Worm (Caenorhabditis elegans) whole organism, young adult: ENCODE data around the gene tbx-32.

Experiments used
- B0261.1 ChIP-seq: sonication (generic microtip); optimal IDR thresholded peaks from 2 replicates; lab custom pipeline; 2016; ENCODE audit warnings: mild to moderate bottlenecking, missing genetic modification characterization, moderate library complexity, missing compliant biosample characterization
- Y53F4B.3 ChIP-seq: fragments of 200-800 bp; sonication (Bioruptor generic); IDR thresholded peaks from 2 replicates; pipeline ENCODE4 v1.3.6; 2022; ENCODE audit warnings: missing genetic modification reagents, missing genetic modification characterization, missing compliant biosample characterization
- ama-1 ChIP-seq, 3 experiments: fragments of 150-350 bp in 1 of 3; sonication (generic microtip) in 2 of 3; optimal IDR thresholded peaks; 2 replicates each; lab custom pipeline; 2014 to 2018; ENCODE audit warnings: missing biosample characterization in 2 of 3, missing genetic modification characterization in 2 of 3, missing genetic modification reagents in 2 of 3
- attf-3 ChIP-seq: fragments of 200-800 bp; sonication (Bioruptor generic); conservative IDR thresholded peaks from 2 replicates; pipeline ENCODE4 v1.3.6; 2022; ENCODE audit warnings: missing genetic modification reagents, missing genetic modification characterization, missing compliant biosample characterization
- bed-1 ChIP-seq: fragments of 200-800 bp; sonication (Bioruptor generic); IDR thresholded peaks from 2 replicates; pipeline ENCODE4 v1.3.6; 2022; ENCODE audit warnings: missing genetic modification reagents, missing genetic modification characterization, missing compliant biosample characterization
- ceh-91 ChIP-seq: fragments of 200-800 bp; sonication (Bioruptor generic); IDR thresholded peaks from 2 replicates; pipeline ENCODE4 v1.3.6; 2022; ENCODE audit warnings: missing genetic modification reagents, missing genetic modification characterization, missing compliant biosample characterization
- die-1 ChIP-seq: sonication (generic microtip); optimal IDR thresholded peaks from 2 replicates; lab custom pipeline; 2016; ENCODE audit warnings: missing genotype, mild to moderate bottlenecking, missing genetic modification characterization, missing compliant biosample characterization
- efl-1 ChIP-seq: fragments of 150-350 bp; optimal IDR thresholded peaks from 2 replicates; lab custom pipeline; 2014; ENCODE audit warnings: missing biosample characterization, missing genetic modification reagents, missing genetic modification characterization
- egrh-3 ChIP-seq: fragments of 200-800 bp; sonication (Bioruptor generic); IDR thresholded peaks from 2 replicates; pipeline ENCODE4 v1.3.6; 2022; ENCODE audit warnings: missing genetic modification reagents, missing genetic modification characterization, missing compliant biosample characterization
- fkh-3 ChIP-seq: sonication (generic microtip); optimal IDR thresholded peaks from 2 replicates; lab custom pipeline; 2016; ENCODE audit warnings: mild to moderate bottlenecking, missing genetic modification characterization, missing compliant biosample characterization
- him-1 ChIP-seq: sonication (generic microtip); optimal IDR thresholded peaks from 2 replicates; lab custom pipeline; 2016; ENCODE audit warnings: missing genotype, missing genetic modification reagents, missing genetic modification characterization, missing compliant biosample characterization
- lin-26 ChIP-seq: fragments of 200-800 bp; sonication (Bioruptor generic); IDR thresholded peaks from 2 replicates; pipeline ENCODE4 v1.3.6; 2022; ENCODE audit warnings: missing genetic modification reagents, missing genetic modification characterization, missing compliant biosample characterization
- lin-35 ChIP-seq, 3 experiments: fragments of 150-350 bp in 2 of 3; sonication (generic microtip) in 1 of 3; optimal IDR thresholded peaks; 2 replicates each; lab custom pipeline; 2014 to 2018; ENCODE audit warnings: missing biosample characterization in 3 of 3, missing genetic modification characterization in 3 of 3, missing genetic modification reagents in 3 of 3
- lin-40 ChIP-seq: sonication (generic microtip); optimal IDR thresholded peaks from 2 replicates; lab custom pipeline; 2016; ENCODE audit warnings: missing genetic modification characterization, mild to moderate bottlenecking, missing compliant biosample characterization, missing genotype, missing genetic modification reagents
- lsl-1 ChIP-seq: fragments of 200-800 bp; sonication (Bioruptor generic); optimal IDR thresholded peaks from 2 replicates; lab custom pipeline; 2018; ENCODE audit warnings: mild to moderate bottlenecking, missing genetic modification characterization, moderate library complexity, missing compliant biosample characterization
- madf-6 ChIP-seq: fragments of 200-800 bp; sonication (Bioruptor generic); IDR thresholded peaks from 2 replicates; pipeline ENCODE4 v1.3.6; 2022; ENCODE audit warnings: missing genetic modification reagents, missing genetic modification characterization, missing compliant biosample characterization
- mcd-1 ChIP-seq: fragments of 200-800 bp; sonication (Bioruptor generic); IDR thresholded peaks from 2 replicates; pipeline ENCODE4 v1.3.6; 2022; ENCODE audit warnings: missing genetic modification reagents, missing genetic modification characterization, missing compliant biosample characterization
- nfya-1 ChIP-seq: sonication (generic microtip); optimal IDR thresholded peaks from 2 replicates; lab custom pipeline; 2017; ENCODE audit warnings: antibody characterized with exemption, missing compliant biosample characterization, missing genetic modification characterization, borderline replicate concordance; ENCODE audit not compliant: insufficient read depth
- nhr-27 ChIP-seq: fragments of 200-800 bp; sonication (Bioruptor generic); optimal IDR thresholded peaks from 2 replicates; lab custom pipeline; 2018; ENCODE audit warnings: mild to moderate bottlenecking, missing genetic modification characterization, moderate library complexity, missing compliant biosample characterization
- nhr-80 ChIP-seq: sonication (generic microtip); optimal IDR thresholded peaks from 2 replicates; lab custom pipeline; 2016; ENCODE audit warnings: missing genetic modification characterization, missing compliant biosample characterization
- nhr-90 ChIP-seq: sonication (generic microtip); optimal IDR thresholded peaks from 2 replicates; lab custom pipeline; 2016; ENCODE audit warnings: missing genotype, mild to moderate bottlenecking, missing genetic modification characterization, missing compliant biosample characterization
- rpc-1 ChIP-seq, 2 experiments: fragments of 150-350 bp in 1 of 2; sonication (generic microtip) in 1 of 2; optimal IDR thresholded peaks; 2 replicates each; lab custom pipeline; 2014 to 2018; ENCODE audit warnings: missing biosample characterization in 1 of 2, missing genetic modification characterization in 1 of 2, missing genetic modification reagents in 1 of 2, missing genotype in 1 of 2
- sdz-38 ChIP-seq: sonication (generic microtip); optimal IDR thresholded peaks from 2 replicates; lab custom pipeline; 2016; ENCODE audit warnings: missing genotype, missing genetic modification characterization, missing compliant biosample characterization
- snpc-1.1 ChIP-seq: sonication (generic microtip); optimal IDR thresholded peaks from 2 replicates; lab custom pipeline; 2017; ENCODE audit warnings: missing genetic modification characterization, mild to moderate bottlenecking, missing compliant biosample characterization, antibody characterized with exemption, moderate library complexity, missing genotype, missing genetic modification reagents; ENCODE audit not compliant: insufficient read depth
- snpc-1.3 ChIP-seq: sonication (generic microtip); optimal IDR thresholded peaks from 2 replicates; lab custom pipeline; 2017; ENCODE audit warnings: missing genetic modification characterization, mild to moderate bottlenecking, missing compliant biosample characterization, antibody characterized with exemption, moderate library complexity, missing genotype, missing genetic modification reagents; ENCODE audit not compliant: insufficient read depth
- snpc-3.4 ChIP-seq: sonication (generic microtip); optimal IDR thresholded peaks from 2 replicates; lab custom pipeline; 2017; ENCODE audit warnings: missing genetic modification characterization, mild to moderate bottlenecking, missing compliant biosample characterization, antibody characterized with exemption, moderate library complexity, missing genotype, missing genetic modification reagents
- snpc-4 ChIP-seq, 5 experiments: fragments of 150-350 bp in 1 of 5; sonication (generic microtip) in 4 of 5; optimal IDR thresholded peaks; 2 replicates each; lab custom pipeline; 2014 to 2018; ENCODE audit warnings: missing genetic modification characterization in 5 of 5, missing biosample characterization in 3 of 5, antibody characterized with exemption in 2 of 5, mild to moderate bottlenecking in 2 of 5, missing compliant biosample characterization in 2 of 5, missing genotype in 2 of 5, moderate library complexity in 2 of 5, missing genetic modification reagents in 1 of 5
- somi-1 ChIP-seq: fragments of 200-800 bp; sonication (Bioruptor generic); optimal IDR thresholded peaks from 2 replicates; lab custom pipeline; 2018; ENCODE audit warnings: mild to moderate bottlenecking, missing genetic modification characterization, missing compliant biosample characterization
- sptf-2 ChIP-seq: fragments of 200-800 bp; sonication (Bioruptor generic); optimal IDR thresholded peaks from 2 replicates; lab custom pipeline; 2018; ENCODE audit warnings: mild to moderate bottlenecking, missing genetic modification characterization, missing compliant biosample characterization
- tbp1 ChIP-seq: fragments of 200-800 bp; sonication (Bioruptor generic); optimal IDR thresholded peaks from 2 replicates; lab custom pipeline; 2018; ENCODE audit warnings: mild to moderate bottlenecking, missing genetic modification characterization, missing compliant biosample characterization
- ztf-6 ChIP-seq: fragments of 200-800 bp; sonication (Bioruptor generic); IDR thresholded peaks from 2 replicates; pipeline ENCODE4 v1.3.6; 2022; ENCODE audit warnings: missing genetic modification reagents, missing genetic modification characterization, missing compliant biosample characterization

The tbx-32 gene

ce11 chrX:1629746-1630145, 25.6 kb upstream of the tbx-32 start:
- peak; percentile 77 for TF ChIP-seq tbp1 (GFP tag; lab: Kevin White, UChicago)
- no peak for TF ChIP-seq fkh-3
- peak; percentile 28; the same call in 1 of the 2 replicates for TF ChIP-seq lin-26 (GFP tag; lab: Robert Waterston, UW)
- no peak for TF ChIP-seq ceh-91 (GFP tag; lab: Robert Waterston, UW)
- peak; percentile 40 for TF ChIP-seq B0261.1 (tag; lab: Kevin White, UChicago)
- TF ChIP-seq snpc-3.4 (tag; lab: Kevin White, UChicago): no peak
- peak; percentile 10 for TF ChIP-seq him-1 (tag; lab: Kevin White, UChicago)
- peak; percentile 40 for TF ChIP-seq rpc-1 (optimal IDR thresholded peaks at IDR 0.05; lab: Kevin White, UChicago)
- TF ChIP-seq rpc-1 (tag; optimal IDR thresholded peaks at IDR 0.05; lab: Kevin White, UChicago): peak; percentile 70

- TF ChIP-seq nhr-27 (tag; lab: Kevin White, UChicago) (no peak), snpc-4 (GFP tag; optimal IDR thresholded peaks at IDR 0.05; lab: Kevin White, UChicago) (no peak), snpc-4 (tag; optimal IDR thresholded peaks at IDR 0.05; lab: Kevin White, UChicago) (peak in 2 of 4 experiments; percentile 21 to 52)
Measured at ce11 chrX:1630881-1631516, 24.3 kb upstream of the tbx-32 start, which contains the start of gene ZK380.2. ZK380.2 (plus strand) TSS chrX:1631466.

ce11 chrX:1643442-1644096, 11.7 kb upstream of the tbx-32 start:
- TF ChIP-seq snpc-1.1 (tag; lab: Kevin White, UChicago) (peak; percentile 34), nhr-80 (no peak), snpc-3.4 (tag; lab: Kevin White, UChicago) (peak; percentile 56), nfya-1 (tag; lab: Kevin White, UChicago) (no peak), snpc-4 (GFP tag; optimal IDR thresholded peaks at IDR 0.05; lab: Kevin White, UChicago) (peak; percentile 56), snpc-4 (tag; optimal IDR thresholded peaks at IDR 0.05; lab: Kevin White, UChicago) (peak in 1 of 4 experiments; percentile 26), snpc-1.3 (tag; lab: Kevin White, UChicago) (peak; percentile 66), efl-1 (GFP tag; lab: Kevin White, UChicago) (peak; percentile 29), lsl-1 (GFP tag; lab: Kevin White, UChicago) (peak; percentile 18), madf-6 (GFP tag; lab: Robert Waterston, UW) (no peak), die-1 (tag; lab: Kevin White, UChicago) (no peak), B0261.1 (tag; lab: Kevin White, UChicago) (peak; percentile 46), egrh-3 (GFP tag; lab: Robert Waterston, UW) (no peak), Y53F4B.3 (GFP tag; lab: Robert Waterston, UW) (no peak), mcd-1 (GFP tag; lab: Robert Waterston, UW) (no peak), somi-1 (peak; percentile 2), tbp1 (GFP tag; lab: Kevin White, UChicago) (peak; percentile 54), sptf-2 (GFP tag; lab: Kevin White, UChicago) (no peak), bed-1 (GFP tag; lab: Robert Waterston, UW) (no peak), attf-3 (GFP tag; lab: Robert Waterston, UW) (no peak), sdz-38 (tag; lab: Kevin White, UChicago) (no peak), nhr-90 (tag; lab: Kevin White, UChicago) (no peak), ztf-6 (GFP tag; lab: Robert Waterston, UW) (no peak), lin-35 (GFP tag; optimal IDR thresholded peaks at IDR 0.05; lab: Kevin White, UChicago) (peak in 1 of 3 experiments; percentile 35), him-1 (tag; lab: Kevin White, UChicago) (peak; percentile 91), ama-1 (optimal IDR thresholded peaks at IDR 0.05; lab: Kevin White, UChicago) (no peak), ama-1 (GFP tag; optimal IDR thresholded peaks at IDR 0.05; lab: Kevin White, UChicago) (peak in 1 of 2 experiments; percentile 47), lin-40 (tag; lab: Kevin White, UChicago) (no peak), rpc-1 (optimal IDR thresholded peaks at IDR 0.05; lab: Kevin White, UChicago) (peak; percentile 75), rpc-1 (tag; optimal IDR thresholded peaks at IDR 0.05; lab: Kevin White, UChicago) (peak; percentile 87)
